Fruit fly (Drosophila melanogaster) whole organism, wandering third instar larva: ENCODE results near the gene CG34345.

ENCODE experiments used
- Abd-B ChIP-seq: fragments of >200 bp; optimal IDR thresholded peaks from 2 replicates; lab custom pipeline; 2017; ENCODE audit warnings: missing biosample characterization, missing genetic modification characterization
- CG32264 ChIP-seq: fragments of 200-800 bp; sonication (Bioruptor generic); optimal IDR thresholded peaks from 2 replicates; lab custom pipeline; 2016; ENCODE audit warnings: missing biosample characterization, missing genetic modification characterization
- CG9705 ChIP-seq: fragments of 200-800 bp; sonication (Bioruptor generic); optimal IDR thresholded peaks from 2 replicates; lab custom pipeline; 2018; ENCODE audit warnings: missing biosample characterization, mild to moderate bottlenecking, missing genetic modification characterization
- CrebA ChIP-seq: fragments of 200-800 bp; sonication (Bioruptor generic); optimal IDR thresholded peaks from 2 replicates; lab custom pipeline; 2016; ENCODE audit warnings: missing biosample characterization, mild to moderate bottlenecking, missing genetic modification characterization, borderline replicate concordance
- Dfd ChIP-seq: fragments of >200 bp; optimal IDR thresholded peaks from 2 replicates; lab custom pipeline; 2017; ENCODE audit warnings: missing biosample characterization, missing genetic modification characterization
- Dif ChIP-seq: fragments of 200-275, 200-300 bp; sonication (Bioruptor generic); optimal IDR thresholded peaks from 2 replicates; lab custom pipeline; 2018; ENCODE audit warnings: missing biosample characterization, missing genetic modification characterization; ENCODE audit not compliant: partially characterized antibody
- GATAd ChIP-seq: sonication (Bioruptor generic); optimal IDR thresholded peaks from 2 replicates; lab custom pipeline; 2016; ENCODE audit warnings: missing biosample characterization, missing genetic modification characterization
- HLH106 ChIP-seq: fragments of 200-800 bp; optimal IDR thresholded peaks from 3 replicates; lab custom pipeline; 2019; ENCODE audit warnings: missing biosample characterization, mild to moderate bottlenecking, missing genetic modification characterization, moderate library complexity
- Hnf4 ChIP-seq: fragments of 200-800 bp; sonication (Bioruptor generic); optimal IDR thresholded peaks from 2 replicates; lab custom pipeline; 2016; ENCODE audit warnings: missing biosample characterization, mild to moderate bottlenecking, missing genetic modification characterization
- Hr78 ChIP-seq: fragments of >200 bp; optimal IDR thresholded peaks from 2 replicates; lab custom pipeline; 2017; ENCODE audit warnings: missing biosample characterization, missing genetic modification characterization
- Hr83 ChIP-seq: fragments of 200-300 bp; sonication (Bioruptor generic); optimal IDR thresholded peaks from 2 replicates; lab custom pipeline; 2016; ENCODE audit warnings: missing biosample characterization, mild to moderate bottlenecking, missing genetic modification characterization, moderate library complexity; ENCODE audit not compliant: poor library complexity, severe bottlenecking
- Jra ChIP-seq: sonication (Bioruptor generic); optimal IDR thresholded peaks from 2 replicates; lab custom pipeline; 2016; ENCODE audit warnings: missing biosample characterization, missing genetic modification characterization
- Mio ChIP-seq: sonication (Bioruptor generic); optimal IDR thresholded peaks from 2 replicates; lab custom pipeline; 2016; ENCODE audit warnings: missing biosample characterization, missing genetic modification characterization
- N ChIP-seq: fragments of >200 bp; optimal IDR thresholded peaks from 2 replicates; lab custom pipeline; 2018; ENCODE audit warnings: missing biosample characterization, missing external identifiers, missing genetic modification characterization
- OdsH ChIP-seq: fragments of 200-800 bp; sonication (Bioruptor generic); optimal IDR thresholded peaks from 2 replicates; lab custom pipeline; 2016; ENCODE audit warnings: missing biosample characterization, mild to moderate bottlenecking, missing genetic modification characterization
- Rel ChIP-seq, 2 experiments: fragments of 200-800 bp; sonication (Bioruptor generic) in 1 of 2; optimal IDR thresholded peaks; 2 replicates in 1 of 2; 3 replicates in 1 of 2; lab custom pipeline; 2016 to 2019; ENCODE audit warnings: mild to moderate bottlenecking in 2 of 2, missing biosample characterization in 2 of 2, missing genetic modification characterization in 2 of 2, moderate library complexity in 1 of 2
- Sp1 ChIP-seq: fragments of 200-800 bp; sonication (Bioruptor generic); optimal IDR thresholded peaks from 3 replicates; lab custom pipeline; 2019; ENCODE audit warnings: missing biosample characterization, mild to moderate bottlenecking, missing genetic modification characterization, moderate library complexity
- Vsx2 ChIP-seq: fragments of 200-300, 225-300 bp; sonication (Bioruptor generic); optimal IDR thresholded peaks from 2 replicates; lab custom pipeline; 2018; ENCODE audit warnings: missing biosample characterization, missing genetic modification characterization; ENCODE audit not compliant: partially characterized antibody
- br ChIP-seq: fragments of 200-800 bp; sonication (Bioruptor generic); optimal IDR thresholded peaks from 2 replicates; lab custom pipeline; 2016; ENCODE audit warnings: missing biosample characterization, missing genetic modification characterization
- brk ChIP-seq: fragments of 200-800 bp; sonication (Bioruptor generic); optimal IDR thresholded peaks from 2 replicates; lab custom pipeline; 2016; ENCODE audit warnings: missing biosample characterization, mild to moderate bottlenecking, missing genetic modification characterization
- dl ChIP-seq, 2 experiments: fragments of 175-275, 200-275 bp in 1 of 2; fragments of 200-275 bp in 1 of 2; sonication (Bioruptor generic); optimal IDR thresholded peaks; lab custom pipeline; 2018; ENCODE audit warnings: mild to moderate bottlenecking in 2 of 2, missing biosample characterization in 2 of 2, missing genetic modification characterization in 2 of 2, moderate library complexity in 2 of 2; ENCODE audit not compliant: partially characterized antibody in 2 of 2, insufficient read depth in 1 of 2
- dmrt93B ChIP-seq: fragments of 200-800 bp; sonication (Bioruptor generic); optimal IDR thresholded peaks from 2 replicates; lab custom pipeline; 2018; ENCODE audit warnings: missing biosample characterization, mild to moderate bottlenecking, missing genetic modification characterization
- ey ChIP-seq: fragments of 200-800 bp; sonication (Bioruptor generic); optimal IDR thresholded peaks from 2 replicates; lab custom pipeline; 2016; ENCODE audit warnings: missing biosample characterization, missing genetic modification characterization
- foxo ChIP-seq, 2 experiments: fragments of 200-800 bp; sonication (Bioruptor generic); optimal IDR thresholded peaks; 2 replicates in 1 of 2; 3 replicates in 1 of 2; lab custom pipeline; 2016 to 2017; ENCODE audit warnings: missing biosample characterization in 2 of 2, missing genetic modification characterization in 2 of 2
- h ChIP-seq: fragments of 200-800 bp; sonication (Bioruptor generic); optimal IDR thresholded peaks from 3 replicates; lab custom pipeline; 2016; ENCODE audit warnings: missing biosample characterization, mild to moderate bottlenecking, missing genetic modification characterization
- jim ChIP-seq: fragments of 175-275, 200-325 bp; sonication (Bioruptor generic); optimal IDR thresholded peaks from 2 replicates; lab custom pipeline; 2016; ENCODE audit warnings: missing biosample characterization, mild to moderate bottlenecking, missing genetic modification characterization
- lola ChIP-seq: fragments of >200 bp; optimal IDR thresholded peaks from 2 replicates; lab custom pipeline; 2017; ENCODE audit warnings: missing biosample characterization, missing genetic modification characterization
- pan ChIP-seq: fragments of >200 bp; optimal IDR thresholded peaks from 2 replicates; lab custom pipeline; 2017
- psq ChIP-seq: fragments of 200-800 bp; sonication (Bioruptor generic); optimal IDR thresholded peaks from 3 replicates; lab custom pipeline; 2017; ENCODE audit warnings: missing biosample characterization, mild to moderate bottlenecking, missing genetic modification characterization, moderate library complexity
- rgr ChIP-seq: fragments of 200-800 bp; sonication (Bioruptor generic); optimal IDR thresholded peaks from 3 replicates; lab custom pipeline; 2016; ENCODE audit warnings: missing biosample characterization, mild to moderate bottlenecking, missing genetic modification characterization
- sage ChIP-seq: fragments of 200-800 bp; sonication (Bioruptor generic); optimal IDR thresholded peaks from 2 replicates; lab custom pipeline; 2016; ENCODE audit warnings: missing biosample characterization, mild to moderate bottlenecking, missing genetic modification characterization
- sv ChIP-seq: fragments of 200-800 bp; sonication (Bioruptor generic); optimal IDR thresholded peaks from 3 replicates; lab custom pipeline; 2016; ENCODE audit warnings: missing biosample characterization, missing genetic modification characterization
- tai ChIP-seq: sonication (Bioruptor generic); optimal IDR thresholded peaks from 2 replicates; lab custom pipeline; 2016; ENCODE audit warnings: missing biosample characterization, missing genetic modification characterization
- woc ChIP-seq: sonication (Bioruptor generic); optimal IDR thresholded peaks from 2 replicates; lab custom pipeline; 2016; ENCODE audit warnings: missing biosample characterization, mild to moderate bottlenecking, missing genetic modification characterization

Gene CG34345

dm6 chr2L:6643218-6643756, 20.4 kb downstream of the CG34345 start:
- TF ChIP-seq Hr78 (GFP tag; lab: Kevin White, UChicago) (no peak), sv (no peak), jim (GFP tag; lab: Kevin White, UChicago) (no peak), CrebA (GFP tag; lab: Kevin White, UChicago) (peak; percentile 32), br (GFP tag; lab: Kevin White, UChicago) (no peak), h (GFP tag; lab: Kevin White, UChicago) (peak; percentile 19), Dfd (GFP tag; lab: Kevin White, UChicago) (no peak), Hnf4 (no peak), Abd-B (no peak), sage (GFP tag; lab: Kevin White, UChicago) (peak; percentile 25), GATAd (GFP tag; lab: Kevin White, UChicago) (no peak), Mio (GFP tag; lab: Kevin White, UChicago) (no peak), foxo (GFP tag; optimal IDR thresholded peaks at IDR 0.05; lab: Kevin White, UChicago) (peak in 1 of 2 experiments; percentile 11), Jra (GFP tag; lab: Kevin White, UChicago) (peak; percentile 25), OdsH (GFP tag; lab: Kevin White, UChicago) (peak; percentile 19), HLH106 (no peak), psq (peak; percentile 33), dl (GFP tag; optimal IDR thresholded peaks at IDR 0.05; lab: Kevin White, UChicago; ENCODE audit: insufficient read depth in 1 of 2, partially characterized antibody in 2 of 2) (no peak)

- no peak for TF ChIP-seq ey
- no peak for TF ChIP-seq woc (GFP tag; lab: Kevin White, UChicago)
- peak; percentile 35 for TF ChIP-seq tai
- no peak for TF ChIP-seq Hr78 (GFP tag; lab: Kevin White, UChicago)
- peak; percentile 4 for TF ChIP-seq Sp1
- TF ChIP-seq br (GFP tag; lab: Kevin White, UChicago): no peak
- TF ChIP-seq GATAd (GFP tag; lab: Kevin White, UChicago): no peak
- TF ChIP-seq Abd-B: no peak
- TF ChIP-seq Vsx2: peak; percentile 7
- no peak for TF ChIP-seq HLH106
- TF ChIP-seq pan: no peak
- no peak for TF ChIP-seq CG9705
- TF ChIP-seq psq: peak; percentile 97
- no peak for TF ChIP-seq Dif (GFP tag; lab: Kevin White, UChicago)
- TF ChIP-seq sv: no peak
- no peak for TF ChIP-seq N (GFP tag; lab: Kevin White, UChicago)
- TF ChIP-seq Hr83 (GFP tag; lab: Kevin White, UChicago): no peak
- peak; percentile 51 for TF ChIP-seq sage (GFP tag; lab: Kevin White, UChicago)
- TF ChIP-seq OdsH (GFP tag; lab: Kevin White, UChicago): no peak
- no peak for TF ChIP-seq dl (GFP tag; optimal IDR thresholded peaks at IDR 0.05; lab: Kevin White, UChicago; ENCODE audit: insufficient read depth in 1 of 2, partially characterized antibody in 2 of 2)
- TF ChIP-seq brk (GFP tag; lab: Kevin White, UChicago): peak; percentile 8
- TF ChIP-seq CG32264: peak; percentile 11
- peak in 1 of 2 experiments; percentile 67 for TF ChIP-seq foxo (GFP tag; optimal IDR thresholded peaks at IDR 0.05; lab: Kevin White, UChicago)
- TF ChIP-seq rgr (GFP tag; lab: Kevin White, UChicago): peak; percentile 4
- TF ChIP-seq CrebA (GFP tag; lab: Kevin White, UChicago): no peak
- TF ChIP-seq Rel (GFP tag; optimal IDR thresholded peaks at IDR 0.05; lab: Kevin White, UChicago): peak; percentile 61
- TF ChIP-seq Rel (tag; optimal IDR thresholded peaks at IDR 0.05; lab: Kevin White, UChicago): no peak
- no peak for TF ChIP-seq Mio (GFP tag; lab: Kevin White, UChicago)
- no peak for TF ChIP-seq dmrt93B (GFP tag; lab: Kevin White, UChicago)
- TF ChIP-seq lola (GFP tag; lab: Kevin White, UChicago): peak; percentile 13
- no peak for TF ChIP-seq Dfd (GFP tag; lab: Kevin White, UChicago)
- TF ChIP-seq, all 38 proteins: peak for 11
Observed at dm6 chr2L:6644421-6645059, 21.6 kb downstream of the CG34345 start.
